Worm (Caenorhabditis elegans): ENCODE results near the gene F41C6.7.

The F41C6.7 gene

ce11 chrX:6856793-6857192 is 28.3 kb downstream of the F41C6.7 start:
- TF ChIP-seq T22C8.4 (GFP tag; IDR thresholded peaks at IDR 0.05) = no peak
- no peak for TF ChIP-seq tab-1 (GFP tag; IDR thresholded peaks at IDR 0.05)
- no peak for TF ChIP-seq ztf-23 (GFP tag; IDR thresholded peaks at IDR 0.05)
- no peak for TF ChIP-seq ztf-29 (GFP tag; IDR thresholded peaks at IDR 0.05)
- TF ChIP-seq ref-1 (GFP tag; conservative IDR thresholded peaks at IDR 0.05) = no peak
- no peak for TF ChIP-seq klf-2 (GFP tag; conservative IDR thresholded peaks at IDR 0.05)
- TF ChIP-seq med-1 (GFP tag; optimal IDR thresholded peaks at IDR 0.05; ENCODE audit: insufficient read depth) = no peak
- no peak for TF ChIP-seq cog-1 (tag; optimal IDR thresholded peaks at IDR 0.05)

- TF ChIP-seq tab-1 (GFP tag; IDR thresholded peaks at IDR 0.05) = no peak
- TF ChIP-seq T22C8.4 (GFP tag; IDR thresholded peaks at IDR 0.05) = no peak
- TF ChIP-seq ref-1 (GFP tag; conservative IDR thresholded peaks at IDR 0.05) = no peak
- no peak for TF ChIP-seq klf-2 (GFP tag; conservative IDR thresholded peaks at IDR 0.05)
- no peak for TF ChIP-seq cog-1 (tag; optimal IDR thresholded peaks at IDR 0.05)
- TF ChIP-seq ztf-23 (GFP tag; IDR thresholded peaks at IDR 0.05) = no peak
- TF ChIP-seq flt-1 (GFP tag; IDR thresholded peaks at IDR 0.05) = no peak
- TF ChIP-seq ztf-29 (GFP tag; IDR thresholded peaks at IDR 0.05) = no peak
- TF ChIP-seq med-1 (GFP tag; optimal IDR thresholded peaks at IDR 0.05; ENCODE audit: insufficient read depth) = no peak
These were observed 31.8 kb downstream of the F41C6.7 start, which contains the start of gene rig-3 for ce11 chrX:6853318-6853717. TSS of gene rig-3 (plus strand) at chrX:6853618.

- no peak for TF ChIP-seq klf-2 (GFP tag; conservative IDR thresholded peaks at IDR 0.05)
- no peak for TF ChIP-seq cog-1 (tag; optimal IDR thresholded peaks at IDR 0.05)
- no peak for TF ChIP-seq tab-1 (GFP tag; IDR thresholded peaks at IDR 0.05)
- TF ChIP-seq ref-1 (GFP tag; conservative IDR thresholded peaks at IDR 0.05) = no peak
- TF ChIP-seq flt-1 (GFP tag; IDR thresholded peaks at IDR 0.05) = no peak
- TF ChIP-seq ztf-23 (GFP tag; IDR thresholded peaks at IDR 0.05) = no peak
These were observed 34.7 kb downstream of the F41C6.7 start for ce11 chrX:6850412-6850811.

ce11 chrX:6848596-6848995 is 36.5 kb downstream of the F41C6.7 start:
- TF ChIP-seq ztf-29 (GFP tag; IDR thresholded peaks at IDR 0.05) (no peak), cog-1 (tag; optimal IDR thresholded peaks at IDR 0.05) (no peak)

ce11 chrX:6845934-6846333 is 39.1 kb downstream of the F41C6.7 start, which contains the start of gene C53B7.2:
TSS of gene C53B7.2 (plus strand) at chrX:6846234.
- TF ChIP-seq klf-2 (GFP tag; conservative IDR thresholded peaks at IDR 0.05) = no peak
- no peak for TF ChIP-seq cog-1 (tag; optimal IDR thresholded peaks at IDR 0.05)
- TF ChIP-seq tab-1 (GFP tag; IDR thresholded peaks at IDR 0.05) = no peak
- TF ChIP-seq T22C8.4 (GFP tag; IDR thresholded peaks at IDR 0.05) = no peak
- no peak for TF ChIP-seq ztf-23 (GFP tag; IDR thresholded peaks at IDR 0.05)
- TF ChIP-seq med-1 (GFP tag; optimal IDR thresholded peaks at IDR 0.05; ENCODE audit: insufficient read depth) = no peak
- TF ChIP-seq ref-1 (GFP tag; conservative IDR thresholded peaks at IDR 0.05) = no peak
- TF ChIP-seq flt-1 (GFP tag; IDR thresholded peaks at IDR 0.05) = no peak
- TF ChIP-seq ztf-29 (GFP tag; IDR thresholded peaks at IDR 0.05) = no peak

ce11 chrX:6844394-6845072 is 40.5 kb downstream of the F41C6.7 start, which contains the start of gene C53B7.3:
TSS of gene C53B7.3 (plus strand) at chrX:6844755.
- TF ChIP-seq ref-1 (GFP tag; conservative IDR thresholded peaks at IDR 0.05) = no peak
- no peak for TF ChIP-seq ztf-29 (GFP tag; IDR thresholded peaks at IDR 0.05)
- no peak for TF ChIP-seq flt-1 (GFP tag; IDR thresholded peaks at IDR 0.05)
- no peak for TF ChIP-seq klf-2 (GFP tag; conservative IDR thresholded peaks at IDR 0.05)
- no peak for TF ChIP-seq ztf-23 (GFP tag; IDR thresholded peaks at IDR 0.05)
- TF ChIP-seq cog-1 (tag; optimal IDR thresholded peaks at IDR 0.05) = no peak
- no peak for TF ChIP-seq T22C8.4 (GFP tag; IDR thresholded peaks at IDR 0.05)
- TF ChIP-seq med-1 (GFP tag; optimal IDR thresholded peaks at IDR 0.05; ENCODE audit: insufficient read depth) = no peak
- TF ChIP-seq tab-1 (GFP tag; IDR thresholded peaks at IDR 0.05) = no peak

- TF ChIP-seq med-1 (GFP tag; optimal IDR thresholded peaks at IDR 0.05; ENCODE audit: insufficient read depth) (no peak), ztf-29 (GFP tag; IDR thresholded peaks at IDR 0.05) (no peak), T22C8.4 (GFP tag; IDR thresholded peaks at IDR 0.05) (peak; percentile 87), tab-1 (GFP tag; IDR thresholded peaks at IDR 0.05) (no peak), cog-1 (tag; optimal IDR thresholded peaks at IDR 0.05) (peak; percentile 47), klf-2 (GFP tag; conservative IDR thresholded peaks at IDR 0.05) (no peak), ztf-23 (GFP tag; IDR thresholded peaks at IDR 0.05) (no peak), ref-1 (GFP tag; conservative IDR thresholded peaks at IDR 0.05) (no peak), flt-1 (GFP tag; IDR thresholded peaks at IDR 0.05) (0 out of 2 replicates have a peak, but pooled peaks have one; percentile 53)
These were observed 44.3 kb downstream of the F41C6.7 start, which contains the start of the genes glr-6 and asg-2 for ce11 chrX:6840670-6841308. TSS of gene glr-6 (minus strand) at chrX:6840720. TSS of gene asg-2 (plus strand) at chrX:6841258.

ce11 chrX:6836065-6836527 is 49.0 kb downstream of the F41C6.7 start, which contains the start of gene F41B4.3:
TSS of gene F41B4.3 (minus strand) at chrX:6836115.
- no peak for TF ChIP-seq ref-1 (GFP tag; conservative IDR thresholded peaks at IDR 0.05)
- TF ChIP-seq T22C8.4 (GFP tag; IDR thresholded peaks at IDR 0.05) = no peak
- no peak for TF ChIP-seq ztf-29 (GFP tag; IDR thresholded peaks at IDR 0.05)
- no peak for TF ChIP-seq klf-2 (GFP tag; conservative IDR thresholded peaks at IDR 0.05)
- no peak for TF ChIP-seq tab-1 (GFP tag; IDR thresholded peaks at IDR 0.05)
- no peak for TF ChIP-seq cog-1 (tag; optimal IDR thresholded peaks at IDR 0.05)
- no peak for TF ChIP-seq med-1 (GFP tag; optimal IDR thresholded peaks at IDR 0.05; ENCODE audit: insufficient read depth)
- no peak for TF ChIP-seq flt-1 (GFP tag; IDR thresholded peaks at IDR 0.05)
- no peak for TF ChIP-seq ztf-23 (GFP tag; IDR thresholded peaks at IDR 0.05)

ce11 chrX:6835166-6835565 is 49.9 kb downstream of the F41C6.7 start, which contains the start of gene F41B4.2:
TSS of gene F41B4.2 (minus strand) at chrX:6835266.
- TF ChIP-seq ztf-29 (GFP tag; IDR thresholded peaks at IDR 0.05) = no peak
- TF ChIP-seq ztf-23 (GFP tag; IDR thresholded peaks at IDR 0.05) = no peak
- TF ChIP-seq tab-1 (GFP tag; IDR thresholded peaks at IDR 0.05) = no peak
- TF ChIP-seq T22C8.4 (GFP tag; IDR thresholded peaks at IDR 0.05) = no peak
- no peak for TF ChIP-seq med-1 (GFP tag; optimal IDR thresholded peaks at IDR 0.05; ENCODE audit: insufficient read depth)
- TF ChIP-seq cog-1 (tag; optimal IDR thresholded peaks at IDR 0.05) = no peak
- TF ChIP-seq ref-1 (GFP tag; conservative IDR thresholded peaks at IDR 0.05) = no peak
- TF ChIP-seq klf-2 (GFP tag; conservative IDR thresholded peaks at IDR 0.05) = no peak
- no peak for TF ChIP-seq flt-1 (GFP tag; IDR thresholded peaks at IDR 0.05)
